Worm (Caenorhabditis elegans): ENCODE data around the gene kdin-1.

Gene kdin-1

ce11 chrIV:11094052-11094451, 55.6 kb downstream of the kdin-1 start:
- TF ChIP-seq rcor-1 (GFP tag; IDR thresholded peaks at IDR 0.05) = no peak
- no peak for TF ChIP-seq unc-130 (GFP tag; optimal IDR thresholded peaks at IDR 0.05)
- no peak for TF ChIP-seq nhr-179 (tag; optimal IDR thresholded peaks at IDR 0.05)
- no peak for TF ChIP-seq Y56A3A.18 (GFP tag; IDR thresholded peaks at IDR 0.05)
- no peak for TF ChIP-seq nfya-2 (GFP tag; IDR thresholded peaks at IDR 0.05)
- TF ChIP-seq cebp-1 (GFP tag; IDR thresholded peaks at IDR 0.05) = no peak
- TF ChIP-seq cebp-1 (tag; optimal IDR thresholded peaks at IDR 0.05) = no peak
- TF ChIP-seq ceh-91 (GFP tag; IDR thresholded peaks at IDR 0.05) = no peak
- TF ChIP-seq ceh-79 (tag; optimal IDR thresholded peaks at IDR 0.05) = no peak
- no peak for TF ChIP-seq pha-4 (tag; optimal IDR thresholded peaks at IDR 0.05)
- TF ChIP-seq cebp-2 (GFP tag; IDR thresholded peaks at IDR 0.05) = no peak

ce11 chrIV:11094974-11095373, 56.5 kb downstream of the kdin-1 start, which contains the start of gene M7.8:
Gene M7.8, minus strand, starts transcription at chrIV:11095085.
- TF ChIP-seq attf-6 (GFP tag; IDR thresholded peaks at IDR 0.05) (no peak), lag-1 (GFP tag; IDR thresholded peaks at IDR 0.05) (no peak), pbrm-1 (GFP tag; IDR thresholded peaks at IDR 0.05) (no peak)
